Fruit fly (Drosophila melanogaster) whole organism, wandering third instar larva: Measurements from ENCODE around the gene CLIP-190.
A peak's percentile ranks its signal among the peaks of the same experiment; 100 is the strongest.

Experiments
- Abd-B ChIP-seq: fragments of >200 bp; optimal IDR thresholded peaks from 2 replicates; lab custom pipeline; 2017; ENCODE audit warnings: missing biosample characterization, missing genetic modification characterization
- CG32264 ChIP-seq: fragments of 200-800 bp; sonication (Bioruptor generic); optimal IDR thresholded peaks from 2 replicates; lab custom pipeline; 2016; ENCODE audit warnings: missing biosample characterization, missing genetic modification characterization
- CG9705 ChIP-seq: fragments of 200-800 bp; sonication (Bioruptor generic); optimal IDR thresholded peaks from 2 replicates; lab custom pipeline; 2018; ENCODE audit warnings: missing biosample characterization, mild to moderate bottlenecking, missing genetic modification characterization
- CrebA ChIP-seq: fragments of 200-800 bp; sonication (Bioruptor generic); optimal IDR thresholded peaks from 2 replicates; lab custom pipeline; 2016; ENCODE audit warnings: missing biosample characterization, mild to moderate bottlenecking, missing genetic modification characterization, borderline replicate concordance
- Dfd ChIP-seq: fragments of >200 bp; optimal IDR thresholded peaks from 2 replicates; lab custom pipeline; 2017; ENCODE audit warnings: missing biosample characterization, missing genetic modification characterization
- Dif ChIP-seq: fragments of 200-275, 200-300 bp; sonication (Bioruptor generic); optimal IDR thresholded peaks from 2 replicates; lab custom pipeline; 2018; ENCODE audit warnings: missing biosample characterization, missing genetic modification characterization; ENCODE audit not compliant: partially characterized antibody
- GATAd ChIP-seq: sonication (Bioruptor generic); optimal IDR thresholded peaks from 2 replicates; lab custom pipeline; 2016; ENCODE audit warnings: missing biosample characterization, missing genetic modification characterization
- HLH106 ChIP-seq: fragments of 200-800 bp; optimal IDR thresholded peaks from 3 replicates; lab custom pipeline; 2019; ENCODE audit warnings: missing biosample characterization, mild to moderate bottlenecking, missing genetic modification characterization, moderate library complexity
- Hnf4 ChIP-seq: fragments of 200-800 bp; sonication (Bioruptor generic); optimal IDR thresholded peaks from 2 replicates; lab custom pipeline; 2016; ENCODE audit warnings: missing biosample characterization, mild to moderate bottlenecking, missing genetic modification characterization
- Hr78 ChIP-seq: fragments of >200 bp; optimal IDR thresholded peaks from 2 replicates; lab custom pipeline; 2017; ENCODE audit warnings: missing biosample characterization, missing genetic modification characterization
- Hr83 ChIP-seq: fragments of 200-300 bp; sonication (Bioruptor generic); optimal IDR thresholded peaks from 2 replicates; lab custom pipeline; 2016; ENCODE audit warnings: missing biosample characterization, mild to moderate bottlenecking, missing genetic modification characterization, moderate library complexity; ENCODE audit not compliant: poor library complexity, severe bottlenecking
- Jra ChIP-seq: sonication (Bioruptor generic); optimal IDR thresholded peaks from 2 replicates; lab custom pipeline; 2016; ENCODE audit warnings: missing biosample characterization, missing genetic modification characterization
- Mio ChIP-seq: sonication (Bioruptor generic); optimal IDR thresholded peaks from 2 replicates; lab custom pipeline; 2016; ENCODE audit warnings: missing biosample characterization, missing genetic modification characterization
- Myc ChIP-seq: fragments of >200 bp; optimal IDR thresholded peaks from 2 replicates; lab custom pipeline; 2017
- N ChIP-seq: fragments of >200 bp; optimal IDR thresholded peaks from 2 replicates; lab custom pipeline; 2018; ENCODE audit warnings: missing biosample characterization, missing external identifiers, missing genetic modification characterization
- OdsH ChIP-seq: fragments of 200-800 bp; sonication (Bioruptor generic); optimal IDR thresholded peaks from 2 replicates; lab custom pipeline; 2016; ENCODE audit warnings: missing biosample characterization, mild to moderate bottlenecking, missing genetic modification characterization
- Rel ChIP-seq, 2 experiments: fragments of 200-800 bp; sonication (Bioruptor generic) in 1 of 2; optimal IDR thresholded peaks; 2 replicates in 1 of 2; 3 replicates in 1 of 2; lab custom pipeline; 2016 to 2019; ENCODE audit warnings: mild to moderate bottlenecking in 2 of 2, missing biosample characterization in 2 of 2, missing genetic modification characterization in 2 of 2, moderate library complexity in 1 of 2
- Sp1 ChIP-seq: fragments of 200-800 bp; sonication (Bioruptor generic); optimal IDR thresholded peaks from 3 replicates; lab custom pipeline; 2019; ENCODE audit warnings: missing biosample characterization, mild to moderate bottlenecking, missing genetic modification characterization, moderate library complexity
- Vsx2 ChIP-seq: fragments of 200-300, 225-300 bp; sonication (Bioruptor generic); optimal IDR thresholded peaks from 2 replicates; lab custom pipeline; 2018; ENCODE audit warnings: missing biosample characterization, missing genetic modification characterization; ENCODE audit not compliant: partially characterized antibody
- br ChIP-seq: fragments of 200-800 bp; sonication (Bioruptor generic); optimal IDR thresholded peaks from 2 replicates; lab custom pipeline; 2016; ENCODE audit warnings: missing biosample characterization, missing genetic modification characterization
- brk ChIP-seq: fragments of 200-800 bp; sonication (Bioruptor generic); optimal IDR thresholded peaks from 2 replicates; lab custom pipeline; 2016; ENCODE audit warnings: missing biosample characterization, mild to moderate bottlenecking, missing genetic modification characterization
- dl ChIP-seq, 2 experiments: fragments of 175-275, 200-275 bp in 1 of 2; fragments of 200-275 bp in 1 of 2; sonication (Bioruptor generic); optimal IDR thresholded peaks; lab custom pipeline; 2018; ENCODE audit warnings: mild to moderate bottlenecking in 2 of 2, missing biosample characterization in 2 of 2, missing genetic modification characterization in 2 of 2, moderate library complexity in 2 of 2; ENCODE audit not compliant: partially characterized antibody in 2 of 2, insufficient read depth in 1 of 2
- dmrt93B ChIP-seq: fragments of 200-800 bp; sonication (Bioruptor generic); optimal IDR thresholded peaks from 2 replicates; lab custom pipeline; 2018; ENCODE audit warnings: missing biosample characterization, mild to moderate bottlenecking, missing genetic modification characterization
- dsf ChIP-seq: sonication (Bioruptor generic); optimal IDR thresholded peaks from 2 replicates; lab custom pipeline; 2016; ENCODE audit warnings: missing biosample characterization, missing genetic modification characterization, borderline replicate concordance
- ey ChIP-seq: fragments of 200-800 bp; sonication (Bioruptor generic); optimal IDR thresholded peaks from 2 replicates; lab custom pipeline; 2016; ENCODE audit warnings: missing biosample characterization, missing genetic modification characterization
- foxo ChIP-seq, 2 experiments: fragments of 200-800 bp; sonication (Bioruptor generic); optimal IDR thresholded peaks; 2 replicates in 1 of 2; 3 replicates in 1 of 2; lab custom pipeline; 2016 to 2017; ENCODE audit warnings: missing biosample characterization in 2 of 2, missing genetic modification characterization in 2 of 2
- fru ChIP-seq: fragments of 200-800 bp; sonication (Bioruptor generic); optimal IDR thresholded peaks from 3 replicates; lab custom pipeline; 2016; ENCODE audit warnings: missing biosample characterization, mild to moderate bottlenecking, missing genetic modification characterization
- h ChIP-seq: fragments of 200-800 bp; sonication (Bioruptor generic); optimal IDR thresholded peaks from 3 replicates; lab custom pipeline; 2016; ENCODE audit warnings: missing biosample characterization, mild to moderate bottlenecking, missing genetic modification characterization
- jim ChIP-seq: fragments of 175-275, 200-325 bp; sonication (Bioruptor generic); optimal IDR thresholded peaks from 2 replicates; lab custom pipeline; 2016; ENCODE audit warnings: missing biosample characterization, mild to moderate bottlenecking, missing genetic modification characterization
- lola ChIP-seq: fragments of >200 bp; optimal IDR thresholded peaks from 2 replicates; lab custom pipeline; 2017; ENCODE audit warnings: missing biosample characterization, missing genetic modification characterization
- pan ChIP-seq: fragments of >200 bp; optimal IDR thresholded peaks from 2 replicates; lab custom pipeline; 2017
- psq ChIP-seq: fragments of 200-800 bp; sonication (Bioruptor generic); optimal IDR thresholded peaks from 3 replicates; lab custom pipeline; 2017; ENCODE audit warnings: missing biosample characterization, mild to moderate bottlenecking, missing genetic modification characterization, moderate library complexity
- rgr ChIP-seq: fragments of 200-800 bp; sonication (Bioruptor generic); optimal IDR thresholded peaks from 3 replicates; lab custom pipeline; 2016; ENCODE audit warnings: missing biosample characterization, mild to moderate bottlenecking, missing genetic modification characterization
- sage ChIP-seq: fragments of 200-800 bp; sonication (Bioruptor generic); optimal IDR thresholded peaks from 2 replicates; lab custom pipeline; 2016; ENCODE audit warnings: missing biosample characterization, mild to moderate bottlenecking, missing genetic modification characterization
- sv ChIP-seq: fragments of 200-800 bp; sonication (Bioruptor generic); optimal IDR thresholded peaks from 3 replicates; lab custom pipeline; 2016; ENCODE audit warnings: missing biosample characterization, missing genetic modification characterization
- tai ChIP-seq: sonication (Bioruptor generic); optimal IDR thresholded peaks from 2 replicates; lab custom pipeline; 2016; ENCODE audit warnings: missing biosample characterization, missing genetic modification characterization
- usp ChIP-seq: fragments of >200 bp; optimal IDR thresholded peaks from 2 replicates; lab custom pipeline; 2017; ENCODE audit warnings: missing biosample characterization, missing genetic modification characterization
- woc ChIP-seq: sonication (Bioruptor generic); optimal IDR thresholded peaks from 2 replicates; lab custom pipeline; 2016; ENCODE audit warnings: missing biosample characterization, mild to moderate bottlenecking, missing genetic modification characterization

CLIP-190 gene

dm6 chr2L:17449608-17450504, 65.4 kb downstream of the CLIP-190 start, which contains the start of gene dl (continued):
- peak; percentile 46 for TF ChIP-seq fru
- peak; percentile 26 for TF ChIP-seq sage (GFP tag; lab: Kevin White, UChicago)
- TF ChIP-seq CG9705 (GFP tag; lab: Kevin White, UChicago): no peak
- no peak for TF ChIP-seq GATAd (GFP tag; lab: Kevin White, UChicago)
- TF ChIP-seq tai (GFP tag; lab: Kevin White, UChicago): peak; percentile 44
- TF ChIP-seq usp: no peak
- no peak for TF ChIP-seq Rel (GFP tag; optimal IDR thresholded peaks at IDR 0.05; lab: Kevin White, UChicago)
- peak; percentile 67 for TF ChIP-seq Rel (tag; optimal IDR thresholded peaks at IDR 0.05; lab: Kevin White, UChicago)
- TF ChIP-seq psq: peak; percentile 52
- TF ChIP-seq Sp1 (GFP tag; lab: Kevin White, UChicago): peak; percentile 11

dm6 chr2L:17450505-17451415, 66.3 kb downstream of the CLIP-190 start:
- TF ChIP-seq sv: peak; percentile 7
- TF ChIP-seq Sp1 (GFP tag; lab: Kevin White, UChicago): peak; percentile 75
- no peak for TF ChIP-seq N
- TF ChIP-seq Abd-B (GFP tag; lab: Kevin White, UChicago): no peak
- TF ChIP-seq OdsH (GFP tag; lab: Kevin White, UChicago): peak; percentile 78
- peak in 1 of 2 experiments; percentile 63 for TF ChIP-seq dl (GFP tag; optimal IDR thresholded peaks at IDR 0.05; lab: Kevin White, UChicago; ENCODE audit: insufficient read depth in 1 of 2, partially characterized antibody in 2 of 2)
- peak; percentile 8 for TF ChIP-seq tai (GFP tag; lab: Kevin White, UChicago)
- no peak for TF ChIP-seq Mio
- peak; percentile 71 for TF ChIP-seq Jra (GFP tag; lab: Kevin White, UChicago)
- TF ChIP-seq lola: no peak
- TF ChIP-seq brk (GFP tag; lab: Kevin White, UChicago): peak; percentile 3
- no peak for TF ChIP-seq usp
- peak; percentile 86 for TF ChIP-seq rgr
- TF ChIP-seq fru: peak; percentile 79
- no peak for TF ChIP-seq Rel (GFP tag; optimal IDR thresholded peaks at IDR 0.05; lab: Kevin White, UChicago)
- no peak for TF ChIP-seq Rel (tag; optimal IDR thresholded peaks at IDR 0.05; lab: Kevin White, UChicago)
- TF ChIP-seq br (GFP tag; lab: Kevin White, UChicago): peak; percentile 64
- TF ChIP-seq woc: peak; percentile 47
- TF ChIP-seq ey: peak; percentile 77
- TF ChIP-seq Vsx2 (GFP tag; lab: Kevin White, UChicago): no peak
- TF ChIP-seq CrebA: no peak
- peak; percentile 32 for TF ChIP-seq Dif (GFP tag; lab: Kevin White, UChicago)
- TF ChIP-seq h: peak; percentile 82
- TF ChIP-seq Dfd (GFP tag; lab: Kevin White, UChicago): no peak
- peak; percentile 65 for TF ChIP-seq psq
- TF ChIP-seq Myc: no peak
- peak; percentile 27 for TF ChIP-seq CG32264
- TF ChIP-seq HLH106: peak; percentile 72
- TF ChIP-seq Hr78 (GFP tag; lab: Kevin White, UChicago): no peak
- TF ChIP-seq Hnf4: peak; percentile 73
- TF ChIP-seq GATAd (GFP tag; lab: Kevin White, UChicago): no peak
- no peak for TF ChIP-seq jim (GFP tag; lab: Kevin White, UChicago)
- peak in 1 of 2 experiments; percentile 83 for TF ChIP-seq foxo (GFP tag; optimal IDR thresholded peaks at IDR 0.05; lab: Kevin White, UChicago)
- no peak for TF ChIP-seq pan (lab: Kevin White, UChicago)
- peak; percentile 20 for TF ChIP-seq dmrt93B (GFP tag; lab: Kevin White, UChicago)
- no peak for TF ChIP-seq dsf (GFP tag; lab: Kevin White, UChicago)
- TF ChIP-seq Hr83 (GFP tag; lab: Kevin White, UChicago): no peak
- peak; percentile 43 for TF ChIP-seq CG9705 (GFP tag; lab: Kevin White, UChicago)
- no peak for TF ChIP-seq sage (GFP tag; lab: Kevin White, UChicago)
- TF ChIP-seq, all 38 proteins: peak for 21
